Comparison of ENCODE assay signal across 1 fruit fly cellular context in genomic region chr3L:8056740-8057253, dm6.
A peak's percentile ranks its signal among the peaks of the same experiment; 100 is the strongest.
TF ChIP-seq lines count a peak whose summit lies in the region.

No protein-coding gene starts in this region.

TF ChIP-seq in whole organism, embryonic, 481 proteins besides CTCF, POLR2A, EP300 and RAD21 (continued from another document):
- TF ChIP-seq CG11723 (GFP tag; optimal IDR thresholded peaks at IDR 0.05; lab: Kevin White, UChicago) (peak; percentile 33), CG3281 (GFP tag; optimal IDR thresholded peaks at IDR 0.05; lab: Kevin White, UChicago) (peak; percentile 68), Eip74EF (GFP tag; optimal IDR thresholded peaks at IDR 0.05; lab: Kevin White, UChicago) (peak in 1 of 2 experiments; percentile 61), gem (tag; optimal IDR thresholded peaks at IDR 0.05; lab: Kevin White, UChicago) (peak; percentile 61), CG12391 (tag; optimal IDR thresholded peaks at IDR 0.05; lab: Kevin White, UChicago) (peak; percentile 39), CG1233 (GFP tag; optimal IDR thresholded peaks at IDR 0.05; lab: Kevin White, UChicago) (peak; percentile 32), CG16815 (GFP tag; optimal IDR thresholded peaks at IDR 0.05; lab: Kevin White, UChicago) (peak; percentile 9), ind (GFP tag; optimal IDR thresholded peaks at IDR 0.05; lab: Kevin White, UChicago) (peak; percentile 42), CG13894 (tag; optimal IDR thresholded peaks at IDR 0.05; lab: Kevin White, UChicago) (peak; percentile 8), Fer1 (GFP tag; optimal IDR thresholded peaks at IDR 0.05; lab: Kevin White, UChicago) (peak; percentile 37), grau (tag; optimal IDR thresholded peaks at IDR 0.05; lab: Kevin White, UChicago) (peak; percentile 46), CG31441 (GFP tag; IDR thresholded peaks at IDR 0.05; lab: Robert Waterston, UW) (peak; percentile 54; the same call in 1 of the 2 replicates), fd96Cb (tag; optimal IDR thresholded peaks at IDR 0.05; lab: Kevin White, UChicago) (peak; percentile 10), CG1529 (GFP tag; optimal IDR thresholded peaks at IDR 0.05; lab: Kevin White, UChicago) (peak; percentile 12), ewg (GFP tag; optimal IDR thresholded peaks at IDR 0.05; lab: Kevin White, UChicago) (peak; percentile 5), abd-A (tag; optimal IDR thresholded peaks at IDR 0.05; lab: Kevin White, UChicago) (no peak), Vsx1 (GFP tag; optimal IDR thresholded peaks at IDR 0.05; lab: Kevin White, UChicago) (peak; percentile 1), CG3726 (GFP tag; IDR thresholded peaks at IDR 0.05; lab: Robert Waterston, UW) (no peak), CG10147 (GFP tag; optimal IDR thresholded peaks at IDR 0.05; lab: Kevin White, UChicago) (peak; percentile 1), slou (GFP tag; optimal IDR thresholded peaks at IDR 0.05; lab: Kevin White, UChicago) (peak; percentile 26), tin (GFP tag; optimal IDR thresholded peaks at IDR 0.05; lab: Kevin White, UChicago) (peak; percentile 36), Xbp1 (GFP tag; optimal IDR thresholded peaks at IDR 0.05; lab: Kevin White, UChicago) (peak; percentile 42), Oaz (GFP tag; IDR thresholded peaks at IDR 0.05; lab: Robert Waterston, UW) (no peak), Blimp-1 (GFP tag; optimal IDR thresholded peaks at IDR 0.05; lab: Kevin White, UChicago) (peak; percentile 57), CG15011 (GFP tag; optimal IDR thresholded peaks at IDR 0.05; lab: Kevin White, UChicago) (peak; percentile 49), crp (GFP tag; optimal IDR thresholded peaks at IDR 0.05; lab: Kevin White, UChicago) (no peak), CG4820 (GFP tag; optimal IDR thresholded peaks at IDR 0.05; lab: Kevin White, UChicago) (peak; percentile 44), D19B (GFP tag; optimal IDR thresholded peaks at IDR 0.05; lab: Kevin White, UChicago) (peak; percentile 41), CG7839 (tag; optimal IDR thresholded peaks at IDR 0.05; lab: Kevin White, UChicago) (peak; percentile 55), CG7786 (GFP tag; optimal IDR thresholded peaks at IDR 0.05; lab: Kevin White, UChicago) (no peak), CG9437 (GFP tag; optimal IDR thresholded peaks at IDR 0.05; lab: Kevin White, UChicago) (peak; percentile 53), CG11247 (GFP tag; IDR thresholded peaks at IDR 0.05; lab: Robert Waterston, UW) (no peak), CG4854 (GFP tag; optimal IDR thresholded peaks at IDR 0.05; lab: Kevin White, UChicago) (no peak), CG2678 (tag; optimal IDR thresholded peaks at IDR 0.05; lab: Kevin White, UChicago) (peak; percentile 25), CG6175 (GFP tag; IDR thresholded peaks at IDR 0.05; lab: Robert Waterston, UW) (no peak), CG7963 (GFP tag; IDR thresholded peaks at IDR 0.05; lab: Robert Waterston, UW; ENCODE audit: partially characterized antibody) (no peak), zfh1 (GFP tag; IDR thresholded peaks at IDR 0.05; lab: Robert Waterston, UW) (0 out of 3 replicates have a peak, but pooled peaks have one; percentile 23), nau (GFP tag; optimal IDR thresholded peaks at IDR 0.05; lab: Kevin White, UChicago) (peak; percentile 38), Pdp1 (GFP tag; optimal IDR thresholded peaks at IDR 0.05; lab: Kevin White, UChicago) (peak in 1 of 2 experiments; percentile 40), Fer3 (tag; optimal IDR thresholded peaks at IDR 0.05; lab: Kevin White, UChicago) (peak; percentile 24), z (GFP tag; IDR thresholded peaks at IDR 0.05; lab: Robert Waterston, UW) (no peak), E2f2 (GFP tag; IDR thresholded peaks at IDR 0.05; lab: Robert Waterston, UW) (0 out of 2 replicates have a peak, but pooled peaks have one; percentile 8), CG9609 (GFP tag; optimal IDR thresholded peaks at IDR 0.05; lab: Kevin White, UChicago) (no peak), Xrp1 (GFP tag; IDR thresholded peaks at IDR 0.05; lab: Robert Waterston, UW) (peak; percentile 46), CG14965 (GFP tag; optimal IDR thresholded peaks at IDR 0.05; lab: Kevin White, UChicago; ENCODE audit: borderline replicate concordance) (no peak), HLH3B (GFP tag; IDR thresholded peaks at IDR 0.05; lab: Robert Waterston, UW) (peak; percentile 42; the same call in 1 of the 2 replicates), CG10979 (tag; optimal IDR thresholded peaks at IDR 0.05; lab: Kevin White, UChicago) (peak; percentile 34), CG4328 (GFP tag; optimal IDR thresholded peaks at IDR 0.05; lab: Kevin White, UChicago) (no peak)
